Fruit fly (Drosophila melanogaster) S2 (cell line): ENCODE measurements around the gene Alms1b.

Experiments
- CG8478 ChIP-seq: fragments of >200 bp; optimal IDR thresholded peaks from 2 replicates; lab custom pipeline; 2018
- CTCF ChIP-seq, 2 experiments: fragments of >200 bp; optimal IDR thresholded peaks; 2 replicates each; lab custom pipeline; 2018

- TF ChIP-seq CTCF (optimal IDR thresholded peaks at IDR 0.05; lab: Kevin White, UChicago) (no peak), CG8478 (lab: Kevin White, UChicago) (no peak)
These were observed 30.0 kb upstream of the Alms1b start for dm6 chrX:4660642-4661252.
